Worm (Caenorhabditis elegans) whole organism, L1 larva: ENCODE data around the gene fbxa-9.

ENCODE experiments used
- C04F5.9 ChIP-seq: sonication (generic microtip); optimal IDR thresholded peaks from 2 replicates; lab custom pipeline; 2016; ENCODE audit warnings: missing genetic modification characterization, missing compliant biosample characterization
- C16A3.4 ChIP-seq: fragments of 150-350 bp; optimal IDR thresholded peaks from 2 replicates; lab custom pipeline; 2014; ENCODE audit warnings: missing biosample characterization, missing genetic modification characterization
- F16B12.6 ChIP-seq: fragments of 150-350 bp; optimal IDR thresholded peaks from 2 replicates; lab custom pipeline; 2014; ENCODE audit warnings: missing biosample characterization, missing genetic modification characterization
- Y116A8C.19 ChIP-seq: sonication (generic microtip); optimal IDR thresholded peaks from 2 replicates; lab custom pipeline; 2016; ENCODE audit warnings: missing compliant biosample characterization, missing genetic modification characterization, borderline replicate concordance
- aha-1 ChIP-seq: fragments of 150-350 bp; optimal IDR thresholded peaks from 2 replicates; lab custom pipeline; 2014; ENCODE audit warnings: missing biosample characterization, missing genetic modification characterization
- alr-1 ChIP-seq: fragments of 200-800 bp; sonication (Bioruptor generic); optimal IDR thresholded peaks from 2 replicates; lab custom pipeline; 2018; ENCODE audit warnings: borderline replicate concordance, mild to moderate bottlenecking, missing genetic modification characterization, missing compliant biosample characterization
- aly-2 ChIP-seq: fragments of 150-350 bp; optimal IDR thresholded peaks from 2 replicates; lab custom pipeline; 2014; ENCODE audit warnings: missing biosample characterization, missing genetic modification characterization
- ama-1 ChIP-seq: fragments of 150-350 bp; optimal IDR thresholded peaks from 2 replicates; lab custom pipeline; 2014
- ceh-63 ChIP-seq: fragments of 200-800 bp; sonication (Bioruptor generic); optimal IDR thresholded peaks from 2 replicates; lab custom pipeline; 2018; ENCODE audit warnings: mild to moderate bottlenecking, missing genetic modification characterization, missing compliant biosample characterization
- ceh-8 ChIP-seq: fragments of 200-800 bp; sonication (Bioruptor generic); optimal IDR thresholded peaks from 2 replicates; lab custom pipeline; 2018; ENCODE audit warnings: mild to moderate bottlenecking, missing genetic modification characterization, moderate library complexity, missing compliant biosample characterization
- ceh-90 ChIP-seq: sonication (generic microtip); optimal IDR thresholded peaks from 2 replicates; lab custom pipeline; 2016; ENCODE audit warnings: missing genetic modification characterization, missing compliant biosample characterization
- ces-1 ChIP-seq: fragments of 150-350 bp; optimal IDR thresholded peaks from 2 replicates; lab custom pipeline; 2014; ENCODE audit warnings: missing biosample characterization, missing genetic modification reagents, missing genetic modification characterization
- efl-1 ChIP-seq, 4 experiments: fragments of 150-350 bp; optimal IDR thresholded peaks in 3 of 4; peaks in 1 of 4; 1 replicate in 1 of 4; 2 replicates in 3 of 4; lab custom pipeline; 2014; ENCODE audit warnings: missing biosample characterization in 2 of 4, missing genetic modification characterization in 2 of 4, missing genetic modification reagents in 2 of 4
- egl-13 ChIP-seq: sonication (generic microtip); optimal IDR thresholded peaks from 2 replicates; lab custom pipeline; 2016; ENCODE audit warnings: missing genotype, missing genetic modification reagents, missing genetic modification characterization, missing compliant biosample characterization
- egl-27 ChIP-seq, 2 experiments: fragments of 150-350 bp in 1 of 2; sonication (generic microtip); optimal IDR thresholded peaks; 3 replicates each; lab custom pipeline; 2017 to 2018; ENCODE audit warnings: missing biosample characterization in 2 of 2, missing genetic modification characterization in 2 of 2, missing genetic modification reagents in 2 of 2
- elt-3 ChIP-seq, 6 experiments: fragments of 150-350 bp in 1 of 6; sonication (generic microtip); optimal IDR thresholded peaks; 2 replicates each; lab custom pipeline; 2017 to 2018; ENCODE audit warnings: missing biosample characterization in 6 of 6, missing genetic modification characterization in 6 of 6, inconsistent platforms in 1 of 6
- ets-5 ChIP-seq: fragments of 200-800 bp; sonication (Bioruptor generic); IDR thresholded peaks from 2 replicates; pipeline ENCODE4 v1.3.6; 2022; ENCODE audit warnings: missing genetic modification characterization, missing compliant biosample characterization
- fkh-10 ChIP-seq: sonication (generic microtip); optimal IDR thresholded peaks from 2 replicates; lab custom pipeline; 2017; ENCODE audit warnings: missing biosample characterization, missing genetic modification reagents, missing genetic modification characterization
- fkh-4 ChIP-seq: sonication (generic microtip); optimal IDR thresholded peaks from 2 replicates; lab custom pipeline; 2016; ENCODE audit warnings: missing compliant biosample characterization, missing genetic modification characterization, borderline replicate concordance
- fos-1 ChIP-seq: fragments of 150-350 bp; optimal IDR thresholded peaks from 2 replicates; lab custom pipeline; 2014; ENCODE audit warnings: missing biosample characterization, missing genetic modification characterization
- hlh-17 ChIP-seq: fragments of 200-800 bp; sonication (Bioruptor generic); optimal IDR thresholded peaks from 2 replicates; lab custom pipeline; 2018; ENCODE audit warnings: missing genetic modification characterization, mild to moderate bottlenecking, missing compliant biosample characterization, moderate library complexity, borderline replicate concordance
- irx-1 ChIP-seq: sonication (generic microtip); optimal IDR thresholded peaks from 2 replicates; lab custom pipeline; 2016; ENCODE audit warnings: missing genetic modification characterization, missing compliant biosample characterization
- isw-1 ChIP-seq: fragments of 200-800 bp; sonication (Bioruptor generic); IDR thresholded peaks from 2 replicates; pipeline ENCODE4 v1.3.6; 2022; ENCODE audit warnings: missing genetic modification characterization, missing compliant biosample characterization
- jun-1 ChIP-seq: fragments of 150-350 bp; optimal IDR thresholded peaks from 2 replicates; lab custom pipeline; 2014; ENCODE audit warnings: missing biosample characterization, missing genetic modification reagents, missing genetic modification characterization
- lin-14 ChIP-seq: fragments of 200-800 bp; sonication (Bioruptor generic); optimal IDR thresholded peaks from 2 replicates; lab custom pipeline; 2018; ENCODE audit warnings: mild to moderate bottlenecking, missing genetic modification characterization, moderate library complexity, missing compliant biosample characterization
- lin-35 ChIP-seq, 2 experiments: fragments of 150-350 bp; optimal IDR thresholded peaks; 2 replicates each; lab custom pipeline; 2014; ENCODE audit warnings: missing biosample characterization in 2 of 2, missing genetic modification characterization in 2 of 2, missing genetic modification reagents in 2 of 2
- lin-39 ChIP-seq: fragments of 150-350 bp; optimal IDR thresholded peaks from 2 replicates; lab custom pipeline; 2014; ENCODE audit warnings: missing biosample characterization, missing genetic modification reagents, missing genetic modification characterization
- lir-3 ChIP-seq: sonication (generic microtip); optimal IDR thresholded peaks from 2 replicates; lab custom pipeline; 2016; ENCODE audit warnings: mild to moderate bottlenecking, missing genetic modification characterization, moderate library complexity, missing compliant biosample characterization; ENCODE audit not compliant: poor library complexity
- lsy-2 ChIP-seq, 2 experiments: fragments of 150-350 bp; optimal IDR thresholded peaks; 2 replicates each; lab custom pipeline; 2014; ENCODE audit warnings: missing biosample characterization in 2 of 2, missing genetic modification characterization in 2 of 2
- mef-2 ChIP-seq: fragments of 150-350 bp; optimal IDR thresholded peaks from 2 replicates; lab custom pipeline; 2014; ENCODE audit warnings: missing biosample characterization, missing genetic modification characterization
- nhr-12 ChIP-seq: sonication (generic microtip); optimal IDR thresholded peaks from 2 replicates; lab custom pipeline; 2017; ENCODE audit warnings: missing biosample characterization, missing genetic modification characterization
- nhr-84 ChIP-seq: sonication (generic microtip); optimal IDR thresholded peaks from 2 replicates; lab custom pipeline; 2017; ENCODE audit warnings: missing biosample characterization, missing genetic modification characterization
- nhr-85 ChIP-seq: sonication (generic microtip); peaks from one replicate; lab custom pipeline; 2016; ENCODE audit warnings: missing genetic modification characterization, inconsistent platforms, missing compliant biosample characterization
- pqm-1 ChIP-seq: sonication (generic microtip); optimal IDR thresholded peaks from 3 replicates; lab custom pipeline; 2017; ENCODE audit warnings: missing biosample characterization, missing genetic modification characterization
- rnt-1 ChIP-seq: sonication (generic microtip); optimal IDR thresholded peaks from 2 replicates; lab custom pipeline; 2016; ENCODE audit warnings: mild to moderate bottlenecking, missing genetic modification characterization, moderate library complexity, missing compliant biosample characterization
- snpc-4 ChIP-seq: fragments of 150-350 bp; optimal IDR thresholded peaks from 2 replicates; lab custom pipeline; 2014; ENCODE audit warnings: missing biosample characterization, missing genetic modification characterization
- sup-37 ChIP-seq: fragments of 200-800 bp; sonication (Bioruptor generic); optimal IDR thresholded peaks from 2 replicates; lab custom pipeline; 2018; ENCODE audit warnings: mild to moderate bottlenecking, missing genetic modification characterization, missing compliant biosample characterization
- tbx-2 ChIP-seq: sonication (generic microtip); optimal IDR thresholded peaks from 2 replicates; lab custom pipeline; 2016; ENCODE audit warnings: missing genetic modification characterization, missing compliant biosample characterization
- tlp-1 ChIP-seq: fragments of 150-350 bp; optimal IDR thresholded peaks from 2 replicates; lab custom pipeline; 2014; ENCODE audit warnings: missing biosample characterization, missing genetic modification characterization
- unc-130 ChIP-seq: fragments of 150-350 bp; optimal IDR thresholded peaks from 2 replicates; lab custom pipeline; 2017; ENCODE audit warnings: missing biosample characterization, missing genetic modification characterization, inconsistent platforms
- unc-62 ChIP-seq: fragments of 150-350 bp; optimal IDR thresholded peaks from 2 replicates; lab custom pipeline; 2014; ENCODE audit warnings: missing biosample characterization, missing genetic modification reagents, missing genetic modification characterization
- unc-86 ChIP-seq: sonication (generic microtip); optimal IDR thresholded peaks from 2 replicates; lab custom pipeline; 2016; ENCODE audit warnings: missing genetic modification characterization, missing compliant biosample characterization
- unc-98 ChIP-seq: fragments of 200-800 bp; sonication (Bioruptor generic); IDR thresholded peaks from 2 replicates; pipeline ENCODE4 v1.3.6; 2022; ENCODE audit warnings: missing genetic modification characterization, missing compliant biosample characterization
- vab-15 ChIP-seq: sonication (generic microtip); optimal IDR thresholded peaks from 2 replicates; lab custom pipeline; 2017; ENCODE audit warnings: missing genotype, mild to moderate bottlenecking, missing genetic modification characterization, missing compliant biosample characterization
- xbp-1 ChIP-seq: sonication (generic microtip); optimal IDR thresholded peaks from 2 replicates; lab custom pipeline; 2016; ENCODE audit warnings: missing genetic modification characterization, missing compliant biosample characterization
- zag-1 ChIP-seq: fragments of 150-350 bp; optimal IDR thresholded peaks from 2 replicates; lab custom pipeline; 2014; ENCODE audit warnings: missing biosample characterization, missing genetic modification characterization
- zip-4 ChIP-seq: fragments of 200-800 bp; sonication (Bioruptor generic); optimal IDR thresholded peaks from 2 replicates; lab custom pipeline; 2018; ENCODE audit warnings: mild to moderate bottlenecking, missing genetic modification characterization, moderate library complexity, missing compliant biosample characterization
- ztf-11 ChIP-seq, 2 experiments: sonication (generic microtip); optimal IDR thresholded peaks; 2 replicates each; lab custom pipeline; 2016 to 2017; ENCODE audit warnings: missing genetic modification characterization in 2 of 2, missing biosample characterization in 1 of 2, missing compliant biosample characterization in 1 of 2

fbxa-9 gene

DNA sequence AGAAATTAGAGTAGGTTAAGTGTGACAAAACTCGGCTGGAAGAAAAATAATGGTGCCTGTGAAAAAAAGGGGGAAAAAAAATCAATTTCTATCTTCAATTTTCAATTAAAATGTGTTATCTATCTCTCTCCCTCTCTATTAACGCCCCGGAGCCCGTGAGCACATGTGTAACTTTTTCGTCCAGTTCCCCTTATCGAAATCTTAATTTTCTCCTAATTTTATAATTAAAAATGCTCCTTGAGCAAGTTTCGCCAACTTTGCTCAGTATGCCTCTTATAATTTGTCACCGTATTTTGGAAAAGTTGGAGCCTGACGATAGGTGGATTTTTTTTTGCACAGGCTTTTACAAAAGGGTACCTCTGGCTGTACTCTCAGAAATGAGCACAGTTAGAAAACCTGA, 41.6 kb downstream of the fbxa-9 start, which contains the start of the genes fbxa-1 and Y54F10BM.20:
TSS of gene fbxa-1 (minus strand) at position 101 of the 400 bp plus-strand sequence.
TSS of gene Y54F10BM.20 (plus strand) at position 231 of the 400 bp plus-strand sequence.
- TF ChIP-seq egl-13 (tag; lab: Kevin White, UChicago) (no peak), ces-1 (GFP tag; lab: Kevin White, UChicago) (no peak), lin-35 (GFP tag; optimal IDR thresholded peaks at IDR 0.05; lab: Kevin White, UChicago) (no peak), ztf-11 (tag; optimal IDR thresholded peaks at IDR 0.05; lab: Kevin White, UChicago) (no peak), unc-62 (no peak)

DNA sequence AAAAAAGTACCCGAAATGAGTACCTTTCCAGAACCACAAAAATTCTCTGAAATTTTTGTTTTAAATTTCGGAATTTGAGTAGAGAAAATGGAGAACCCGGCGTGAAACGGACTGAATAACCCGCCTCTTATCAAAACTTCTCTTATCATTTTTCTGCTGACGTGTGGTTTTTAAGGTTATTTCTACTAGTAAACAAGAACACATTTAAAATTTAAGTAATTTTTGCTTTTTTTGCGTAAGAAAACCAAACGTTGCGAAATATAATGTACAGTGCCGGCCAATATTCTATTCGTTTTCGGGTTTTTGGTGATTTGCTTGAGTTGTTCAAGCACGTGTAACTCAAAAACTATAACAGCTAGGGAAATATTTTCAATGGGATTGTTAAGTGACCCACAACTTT, 44.5 kb downstream of the fbxa-9 start:
- TF ChIP-seq unc-62 (no peak), hlh-17 (GFP tag; lab: Kevin White, UChicago) (no peak), ets-5 (no peak), C16A3.4 (tag; lab: Kevin White, UChicago) (no peak), unc-130 (tag; lab: Kevin White, UChicago) (no peak), F16B12.6 (no peak)

DNA sequence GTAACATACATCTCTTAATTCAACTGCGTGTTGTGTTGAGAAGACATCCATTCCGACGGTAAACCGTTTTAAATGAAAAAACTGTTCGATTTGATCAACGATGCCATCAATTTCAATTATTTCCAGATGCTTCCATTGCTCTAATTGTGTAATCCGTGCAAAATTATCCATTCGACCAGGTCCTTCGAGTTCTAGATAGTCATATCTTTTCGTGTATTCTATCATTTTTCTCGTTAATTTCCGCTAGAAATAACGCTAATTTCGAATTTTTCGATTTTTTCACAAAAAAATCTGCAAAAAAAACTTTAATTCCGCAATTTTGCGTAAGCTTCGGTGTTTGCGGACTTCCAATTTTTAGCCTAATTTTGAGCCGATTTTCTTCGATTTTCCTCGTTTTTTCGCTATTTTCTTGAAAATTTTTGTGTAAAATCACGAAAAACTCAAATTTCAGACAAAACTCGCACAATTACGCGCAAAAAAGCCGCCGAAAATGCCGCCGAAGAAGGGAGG, 47.6 kb downstream of the fbxa-9 start, which contains the start of the genes fbxa-66 and iffb-1:
TSS of gene fbxa-66 (minus strand) at position 51 of the 510 bp plus-strand sequence.
TSS of gene iffb-1 (plus strand) at position 452 of the 510 bp plus-strand sequence.
- TF ChIP-seq sup-37 (GFP tag; lab: Kevin White, UChicago) (no peak), nhr-84 (tag; lab: Kevin White, UChicago) (no peak), jun-1 (tag; lab: Kevin White, UChicago) (no peak), ama-1 (lab: Kevin White, UChicago) (no peak), elt-3 (tag; optimal IDR thresholded peaks at IDR 0.05; lab: Kevin White, UChicago) (no peak), lir-3 (no peak), egl-27 (tag; optimal IDR thresholded peaks at IDR 0.05; lab: Kevin White, UChicago) (no peak), xbp-1 (peak; percentile 2), ceh-90 (tag; lab: Kevin White, UChicago) (no peak), tbx-2 (tag; lab: Kevin White, UChicago) (no peak), rnt-1 (tag; lab: Kevin White, UChicago) (no peak), efl-1 (optimal IDR thresholded peaks at IDR 0.05; lab: Kevin White, UChicago) (peak; percentile 42 to 62), efl-1 (GFP tag; optimal IDR thresholded peaks at IDR 0.05 in 1 of 2; lab: Kevin White, UChicago) (peak; percentile 65 to 95), vab-15 (tag; lab: Kevin White, UChicago) (no peak), unc-98 (no peak), alr-1 (tag; lab: Kevin White, UChicago) (no peak), fos-1 (no peak), ceh-63 (GFP tag; lab: Kevin White, UChicago) (no peak), lsy-2 (tag; optimal IDR thresholded peaks at IDR 0.05; lab: Kevin White, UChicago) (peak; percentile 39 to 47), Y116A8C.19 (tag; lab: Kevin White, UChicago) (no peak), lin-39 (tag; lab: Kevin White, UChicago) (no peak), F16B12.6 (peak; percentile 85), zag-1 (tag; lab: Kevin White, UChicago) (no peak), nhr-12 (tag; lab: Kevin White, UChicago) (no peak), pqm-1 (no peak), zip-4 (no peak), isw-1 (0 out of 2 replicates have a peak, but pooled peaks have one; percentile 4), ceh-8 (GFP tag; lab: Kevin White, UChicago) (no peak), nhr-85 (peak; percentile 51), aha-1 (tag; lab: Kevin White, UChicago) (no peak), C04F5.9 (tag; lab: Kevin White, UChicago) (no peak), aly-2 (tag; lab: Kevin White, UChicago) (no peak), lin-35 (GFP tag; optimal IDR thresholded peaks at IDR 0.05; lab: Kevin White, UChicago) (peak; percentile 37 to 55), C16A3.4 (tag; lab: Kevin White, UChicago) (no peak), ets-5 (no peak), mef-2 (tag; lab: Kevin White, UChicago) (no peak), ztf-11 (tag; optimal IDR thresholded peaks at IDR 0.05; lab: Kevin White, UChicago) (no peak), tlp-1 (tag; lab: Kevin White, UChicago) (no peak), irx-1 (tag; lab: Kevin White, UChicago) (no peak), lin-14 (no peak), fkh-10 (GFP tag; lab: Kevin White, UChicago) (no peak), fkh-4 (no peak), snpc-4 (tag; lab: Kevin White, UChicago) (no peak), unc-86 (tag; lab: Kevin White, UChicago) (no peak)
